Fruit fly (Drosophila melanogaster): ENCODE results near the gene Ziz.

- TF ChIP-seq Smox (GFP tag; optimal IDR thresholded peaks at IDR 0.05) (no peak), Ets21C (GFP tag; optimal IDR thresholded peaks at IDR 0.05) (no peak), CG6792 (GFP tag; optimal IDR thresholded peaks at IDR 0.05) (no peak), CG3919 (GFP tag; optimal IDR thresholded peaks at IDR 0.05) (no peak), vri (GFP tag; optimal IDR thresholded peaks at IDR 0.05) (peak; percentile 51), Lpt (GFP tag; optimal IDR thresholded peaks at IDR 0.05) (no peak)
These were observed 29.2 kb upstream of the Ziz start for dm6 chr2L:7525123-7525874.
